Fruit fly (Drosophila melanogaster) whole organism, embryonic: ENCODE results near the gene Sgp.

Source experiments
- Adf1 ChIP-seq: fragments of 200-800 bp; sonication (Bioruptor generic); IDR thresholded peaks from 2 replicates; pipeline ENCODE4 v1.3.6; 2022; ENCODE audit warnings: missing biosample characterization, missing genetic modification characterization
- B-H1 ChIP-seq: fragments of 200-800 bp; sonication (Bioruptor generic); IDR thresholded peaks from 3 replicates; pipeline ENCODE4 v1.3.6; 2022; ENCODE audit warnings: missing biosample characterization, missing genetic modification characterization
- CG10209 ChIP-seq: fragments of 200-800 bp; sonication (Bioruptor generic); optimal IDR thresholded peaks from 3 replicates; lab custom pipeline; 2017; ENCODE audit warnings: missing biosample characterization, mild to moderate bottlenecking, missing genetic modification characterization, missing genetic modification reagents
- CG10267 ChIP-seq: fragments of 200-800 bp; sonication (Bioruptor generic); optimal IDR thresholded peaks from 2 replicates; lab custom pipeline; 2018; ENCODE audit warnings: missing biosample characterization, mild to moderate bottlenecking, missing genetic modification characterization, moderate library complexity
- CG10565 ChIP-seq: fragments of 200-800 bp; sonication (Bioruptor generic); optimal IDR thresholded peaks from 3 replicates; lab custom pipeline; 2016; ENCODE audit warnings: missing biosample characterization, mild to moderate bottlenecking, missing genetic modification characterization
- CG11560 ChIP-seq: fragments of 200-800 bp; sonication (Bioruptor generic); IDR thresholded peaks from 3 replicates; pipeline ENCODE4 v1.3.6; 2022; ENCODE audit warnings: missing biosample characterization, missing genetic modification characterization
- CG13624 ChIP-seq: fragments of 200-800 bp; sonication (Bioruptor generic); optimal IDR thresholded peaks from 2 replicates; lab custom pipeline; 2016; ENCODE audit warnings: missing biosample characterization, missing genetic modification characterization
- CG15601 ChIP-seq: fragments of 200-800 bp; sonication (Bioruptor generic); optimal IDR thresholded peaks from 3 replicates; lab custom pipeline; 2019; ENCODE audit warnings: missing biosample characterization, mild to moderate bottlenecking, missing genetic modification characterization, moderate library complexity
- CG16813 ChIP-seq: fragments of 200-800 bp; sonication (Bioruptor generic); IDR thresholded peaks from 3 replicates; pipeline ENCODE4 v1.3.6; 2022; ENCODE audit warnings: missing biosample characterization, missing genetic modification characterization; ENCODE audit not compliant: partially characterized antibody
- CG17186 ChIP-seq: fragments of 200-800 bp; sonication (Bioruptor generic); optimal IDR thresholded peaks from 3 replicates; lab custom pipeline; 2017; ENCODE audit warnings: missing biosample characterization, missing genetic modification reagents, missing genetic modification characterization
- CG17359 ChIP-seq: fragments of 200-800 bp; sonication (Bioruptor generic); optimal IDR thresholded peaks from 3 replicates; lab custom pipeline; 2018; ENCODE audit warnings: missing biosample characterization, mild to moderate bottlenecking, missing genetic modification characterization, moderate library complexity
- CG18476 ChIP-seq: fragments of 200-800 bp; sonication (Bioruptor generic); optimal IDR thresholded peaks from 2 replicates; lab custom pipeline; 2016; ENCODE audit warnings: missing biosample characterization, mild to moderate bottlenecking, missing genetic modification characterization
- CG18764 ChIP-seq: fragments of 200-800 bp; sonication (Bioruptor generic); optimal IDR thresholded peaks from 3 replicates; lab custom pipeline; 2016; ENCODE audit warnings: missing biosample characterization, missing genetic modification characterization
- CG30020 ChIP-seq: fragments of 200-800 bp; optimal IDR thresholded peaks from 2 replicates; lab custom pipeline; 2019; ENCODE audit warnings: missing biosample characterization, mild to moderate bottlenecking, missing genetic modification characterization, moderate library complexity
- CG32772 ChIP-seq: fragments of 200-800 bp; sonication (Bioruptor generic); IDR thresholded peaks from 2 replicates; pipeline ENCODE4 v1.3.6; 2022; ENCODE audit warnings: missing biosample characterization, missing genetic modification characterization
- CG42726 ChIP-seq: fragments of 200-800 bp; sonication (Bioruptor generic); IDR thresholded peaks from 2 replicates; pipeline ENCODE4 v1.3.6; 2022; ENCODE audit warnings: missing biosample characterization, missing genetic modification characterization; ENCODE audit not compliant: partially characterized antibody
- CG4820 ChIP-seq: fragments of 200-800 bp; sonication (Bioruptor generic); optimal IDR thresholded peaks from 3 replicates; lab custom pipeline; 2016; ENCODE audit warnings: missing biosample characterization, missing genetic modification characterization
- CG7987 ChIP-seq: fragments of 200-800 bp; sonication (Bioruptor generic); optimal IDR thresholded peaks from 2 replicates; lab custom pipeline; 2018; ENCODE audit warnings: missing biosample characterization, mild to moderate bottlenecking, missing genetic modification characterization, moderate library complexity
- CG8281 ChIP-seq: fragments of 200-800 bp; sonication (Bioruptor generic); optimal IDR thresholded peaks from 2 replicates; lab custom pipeline; 2018; ENCODE audit warnings: missing biosample characterization, mild to moderate bottlenecking, missing genetic modification characterization, moderate library complexity
- CG9727 ChIP-seq: fragments of 200-800 bp; sonication (Bioruptor generic); optimal IDR thresholded peaks from 3 replicates; lab custom pipeline; 2017; ENCODE audit warnings: missing biosample characterization, mild to moderate bottlenecking, missing genetic modification characterization
- CTCF ChIP-seq: fragments of 200-800 bp; sonication (Bioruptor generic); optimal IDR thresholded peaks from 2 replicates; lab custom pipeline; 2017; ENCODE audit warnings: missing biosample characterization, mild to moderate bottlenecking, missing genetic modification characterization, moderate library complexity
- Chrac-16 ChIP-seq: fragments of 200-800 bp; sonication (Bioruptor generic); optimal IDR thresholded peaks from 3 replicates; lab custom pipeline; 2016; ENCODE audit warnings: missing biosample characterization, missing genetic modification characterization
- D ChIP-seq, 2 experiments: fragments of 200-800 bp in 1 of 2; fragments of >200 bp in 1 of 2; sonication (Bioruptor generic) in 1 of 2; optimal IDR thresholded peaks; 2 replicates in 1 of 2; 3 replicates in 1 of 2; lab custom pipeline; 2017; ENCODE audit warnings: mild to moderate bottlenecking in 1 of 2, missing biosample characterization in 1 of 2, missing genetic modification characterization in 1 of 2, missing genetic modification reagents in 1 of 2
- Dbx ChIP-seq: fragments of 200-800 bp; sonication (Bioruptor generic); IDR thresholded peaks from 3 replicates; pipeline ENCODE4 v1.3.6; 2022; ENCODE audit warnings: missing biosample characterization, missing genetic modification characterization
- Dek ChIP-seq: fragments of 200-800 bp; sonication (Bioruptor generic); optimal IDR thresholded peaks from 3 replicates; lab custom pipeline; 2019; ENCODE audit warnings: missing biosample characterization, mild to moderate bottlenecking, missing genetic modification characterization, moderate library complexity
- E2f2 ChIP-seq: fragments of 200-800 bp; sonication (Bioruptor generic); IDR thresholded peaks from 2 replicates; pipeline ENCODE4 v1.3.6; 2022; ENCODE audit warnings: missing biosample characterization, missing genetic modification characterization
- Fer3 ChIP-seq: fragments of 200-800 bp; sonication (Bioruptor generic); optimal IDR thresholded peaks from 2 replicates; lab custom pipeline; 2018; ENCODE audit warnings: missing biosample characterization, mild to moderate bottlenecking, missing genetic modification characterization, moderate library complexity
- NK7.1 ChIP-seq: fragments of 200-800 bp; sonication (Bioruptor generic); optimal IDR thresholded peaks from 3 replicates; lab custom pipeline; 2016; ENCODE audit warnings: missing biosample characterization, missing genetic modification characterization
- Xrp1 ChIP-seq: fragments of 200-800 bp; sonication (Bioruptor generic); IDR thresholded peaks from 2 replicates; pipeline ENCODE4 v1.3.6; 2022; ENCODE audit warnings: missing biosample characterization, missing genetic modification characterization
- ac ChIP-seq: fragments of 200-800 bp; sonication (Bioruptor generic); optimal IDR thresholded peaks from 3 replicates; lab custom pipeline; 2017; ENCODE audit warnings: missing biosample characterization, mild to moderate bottlenecking, missing genetic modification characterization
- cato ChIP-seq: fragments of 200-800 bp; sonication (Bioruptor generic); optimal IDR thresholded peaks from 2 replicates; lab custom pipeline; 2016; ENCODE audit warnings: missing biosample characterization, missing genetic modification characterization, borderline replicate concordance
- croc ChIP-seq: fragments of 200-800 bp; sonication (Bioruptor generic); conservative IDR thresholded peaks from 3 replicates; pipeline ENCODE4 v1.3.6; 2022; ENCODE audit warnings: missing biosample characterization, missing genetic modification characterization
- cwo ChIP-seq: fragments of 200-800 bp; sonication (Bioruptor generic); optimal IDR thresholded peaks from 3 replicates; lab custom pipeline; 2017; ENCODE audit warnings: missing biosample characterization, missing genetic modification characterization, mild to moderate bottlenecking, moderate library complexity, missing genetic modification reagents
- fd3F ChIP-seq: fragments of 200-800 bp; sonication (Bioruptor generic); optimal IDR thresholded peaks from 2 replicates; lab custom pipeline; 2018; ENCODE audit warnings: missing biosample characterization, mild to moderate bottlenecking, missing genetic modification characterization, moderate library complexity
- ftz-f1 ChIP-seq: fragments of 200-800 bp; sonication (Bioruptor generic); optimal IDR thresholded peaks from 2 replicates; lab custom pipeline; 2016; ENCODE audit warnings: missing biosample characterization, missing genetic modification characterization
- grn ChIP-seq: fragments of 200-800 bp; sonication (Bioruptor generic); optimal IDR thresholded peaks from 3 replicates; lab custom pipeline; 2017; ENCODE audit warnings: missing biosample characterization, missing genetic modification characterization
- hbn ChIP-seq: fragments of 200-800 bp; sonication (Bioruptor generic); IDR thresholded peaks from 2 replicates; pipeline ENCODE4 v1.3.6; 2022; ENCODE audit warnings: missing biosample characterization, missing genetic modification characterization; ENCODE audit not compliant: partially characterized antibody
- insv ChIP-seq, 2 experiments: fragments of 200-800 bp; sonication (Bioruptor generic); optimal IDR thresholded peaks; 3 replicates each; lab custom pipeline; 2016 to 2018; ENCODE audit warnings: missing biosample characterization in 2 of 2, missing genetic modification characterization in 2 of 2
- lab ChIP-seq: fragments of 200-800 bp; sonication (Bioruptor generic); optimal IDR thresholded peaks from 3 replicates; lab custom pipeline; 2017; ENCODE audit warnings: missing biosample characterization, missing genetic modification characterization, mild to moderate bottlenecking, moderate library complexity, missing genetic modification reagents
- lmd ChIP-seq: fragments of 200-800 bp; sonication (Bioruptor generic); IDR thresholded peaks from 2 replicates; pipeline ENCODE4 v1.3.6; 2022; ENCODE audit warnings: missing biosample characterization, missing genetic modification characterization
- mam ChIP-seq: fragments of 200-800 bp; sonication (Bioruptor generic); optimal IDR thresholded peaks from 3 replicates; lab custom pipeline; 2016; ENCODE audit warnings: missing biosample characterization, missing genetic modification characterization
- mld ChIP-seq: fragments of 200-800 bp; sonication (Bioruptor generic); IDR thresholded peaks from 3 replicates; pipeline ENCODE4 v1.3.6; 2022; ENCODE audit warnings: missing biosample characterization, missing genetic modification characterization; ENCODE audit not compliant: partially characterized antibody
- peb ChIP-seq: fragments of 200-800 bp; sonication (Bioruptor generic); IDR thresholded peaks from 2 replicates; pipeline ENCODE4 v1.3.6; 2022; ENCODE audit warnings: missing biosample characterization, missing genetic modification characterization
- pnt ChIP-seq: fragments of 200-800 bp; sonication (Bioruptor generic); optimal IDR thresholded peaks from 3 replicates; lab custom pipeline; 2016; ENCODE audit warnings: missing biosample characterization, missing genetic modification characterization
- rib ChIP-seq: fragments of 200-800 bp; sonication (Bioruptor generic); IDR thresholded peaks from 2 replicates; pipeline ENCODE4 v1.3.6; 2022; ENCODE audit warnings: missing biosample characterization, missing genetic modification characterization
- row ChIP-seq: fragments of 200-800 bp; sonication (Bioruptor generic); IDR thresholded peaks from 3 replicates; pipeline ENCODE4 v1.3.6; 2022; ENCODE audit warnings: missing biosample characterization, missing genetic modification characterization
- unc-4 ChIP-seq: fragments of 200-800 bp; sonication (Bioruptor generic); IDR thresholded peaks from 2 replicates; pipeline ENCODE4 v1.3.6; 2022; ENCODE audit warnings: missing biosample characterization, missing genetic modification characterization; ENCODE audit not compliant: partially characterized antibody
- unpg ChIP-seq: fragments of 200-800 bp; sonication (Bioruptor generic); optimal IDR thresholded peaks from 3 replicates; lab custom pipeline; 2018; ENCODE audit warnings: missing biosample characterization, mild to moderate bottlenecking, missing genetic modification characterization, moderate library complexity
- vvl ChIP-seq: fragments of 200-800 bp; sonication (Bioruptor generic); IDR thresholded peaks from 2 replicates; pipeline ENCODE4 v1.3.6; 2022; ENCODE audit warnings: missing biosample characterization, missing genetic modification characterization
- zen ChIP-seq: fragments of 200-800 bp; sonication (Bioruptor generic); optimal IDR thresholded peaks from 3 replicates; lab custom pipeline; 2018; ENCODE audit warnings: missing biosample characterization, mild to moderate bottlenecking, missing genetic modification characterization, moderate library complexity

The Sgp gene

DNA sequence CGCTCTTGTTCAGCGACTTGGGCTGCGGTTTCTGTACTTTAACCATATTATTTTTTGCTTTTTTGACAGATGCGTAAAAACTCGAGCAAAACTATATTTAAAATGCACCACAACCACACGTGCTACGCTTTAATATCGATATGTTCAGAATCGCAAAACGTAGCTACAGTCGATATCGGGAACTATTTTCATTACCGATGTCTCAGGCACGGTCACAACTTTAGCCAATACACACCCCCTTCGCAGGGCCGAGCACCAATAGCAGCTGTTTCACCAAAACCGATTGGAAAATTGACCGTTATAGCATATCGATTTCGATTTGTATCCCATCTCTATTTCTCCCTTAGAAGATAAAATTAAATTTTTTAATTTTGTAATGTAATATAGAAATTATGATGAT lies 7.8 kb upstream of the Sgp start, which contains the start of gene CG13096 (continued):
- TF ChIP-seq mam (GFP tag; lab: Kevin White, UChicago): peak; percentile 41
- peak; percentile 30 for TF ChIP-seq CG9727 (GFP tag; lab: Kevin White, UChicago)
- peak; percentile 97 for TF ChIP-seq cwo (GFP tag; lab: Kevin White, UChicago)
- TF ChIP-seq CG11560 (tag; lab: Robert Waterston, UW): peak; percentile 58; the same call in 1 of the 3 replicates
- peak in 1 of 2 experiments; percentile 37 for TF ChIP-seq insv (GFP tag; optimal IDR thresholded peaks at IDR 0.05; lab: Kevin White, UChicago)
- no peak for TF ChIP-seq fd3F (GFP tag; lab: Kevin White, UChicago)
- no peak for TF ChIP-seq CG8281
- TF ChIP-seq CG10209: no peak
- peak; percentile 59; the same call in 2 of the 3 replicates for TF ChIP-seq row (GFP tag; lab: Robert Waterston, UW)
- peak; percentile 59 for TF ChIP-seq CG15601 (tag; lab: Kevin White, UChicago)
- peak; percentile 38 for TF ChIP-seq CG30020 (tag; lab: Kevin White, UChicago)
- no peak for TF ChIP-seq unpg
- TF ChIP-seq Dek (tag; lab: Kevin White, UChicago): peak; percentile 52
- no peak for TF ChIP-seq CG17359 (tag; lab: Kevin White, UChicago)
- peak; percentile 66 for TF ChIP-seq ftz-f1 (GFP tag; lab: Kevin White, UChicago)
- TF ChIP-seq CG7987 (GFP tag; lab: Kevin White, UChicago): peak; percentile 80
- no peak for TF ChIP-seq pnt (GFP tag; lab: Kevin White, UChicago)
- TF ChIP-seq hbn (GFP tag; lab: Robert Waterston, UW): peak; percentile 99
- TF ChIP-seq CTCF (GFP tag; lab: Kevin White, UChicago): peak; percentile 47
- no peak for TF ChIP-seq peb (GFP tag; lab: Robert Waterston, UW)
- TF ChIP-seq Xrp1 (GFP tag; lab: Robert Waterston, UW): 0 out of 2 replicates have a peak, but pooled peaks have one; percentile 14
- no peak for TF ChIP-seq Adf1
- TF ChIP-seq CG16813 (GFP tag; lab: Robert Waterston, UW): peak; percentile 98
- TF ChIP-seq Dbx: peak; percentile 52; the same call in 1 of the 3 replicates
- TF ChIP-seq CG10267 (tag; lab: Kevin White, UChicago): peak; percentile 74
- TF ChIP-seq CG17186 (GFP tag; lab: Kevin White, UChicago): peak; percentile 72
- no peak for TF ChIP-seq D (optimal IDR thresholded peaks at IDR 0.05; lab: Kevin White, UChicago)
- no peak for TF ChIP-seq D (GFP tag; optimal IDR thresholded peaks at IDR 0.05; lab: Kevin White, UChicago)
- no peak for TF ChIP-seq CG18476
- peak; percentile 98 for TF ChIP-seq CG42726 (GFP tag; lab: Robert Waterston, UW)
- no peak for TF ChIP-seq NK7.1 (GFP tag; lab: Kevin White, UChicago)
- peak; percentile 73 for TF ChIP-seq CG13624 (GFP tag; lab: Kevin White, UChicago)
- no peak for TF ChIP-seq grn (GFP tag; lab: Kevin White, UChicago)
- no peak for TF ChIP-seq croc (GFP tag; lab: Robert Waterston, UW)
- TF ChIP-seq vvl (GFP tag; lab: Robert Waterston, UW): no peak; the same call in 1 of the 2 replicates
- TF ChIP-seq zen (tag; lab: Kevin White, UChicago): peak; percentile 65

DNA sequence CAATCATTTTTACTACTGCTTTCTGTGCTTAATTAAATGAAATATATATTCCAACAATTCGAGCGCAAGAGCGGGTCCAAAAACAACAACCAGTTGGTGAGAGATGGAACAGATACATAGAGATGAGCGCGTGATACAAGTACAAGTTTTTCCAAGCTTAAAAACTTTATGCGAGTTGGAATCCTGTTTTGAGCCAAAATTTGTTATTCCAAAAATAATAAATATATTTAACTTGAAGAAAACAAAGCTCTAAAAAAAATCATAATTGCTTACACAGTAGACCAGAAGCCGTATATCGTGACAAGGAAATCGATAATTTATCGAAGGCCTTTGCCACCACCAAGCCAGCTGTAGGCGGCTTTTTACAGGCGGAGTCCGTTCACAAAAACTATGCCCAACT lies 4.7 kb upstream of the Sgp start, which contains the start of the genes CG13097 and PIG-U:
CG13097 (minus strand) TSS at position 121 of the 400 bp plus-strand sequence.
PIG-U (plus strand) TSS at position 349 of the 400 bp plus-strand sequence.
- TF ChIP-seq CG18764 (GFP tag; lab: Kevin White, UChicago): peak; percentile 76
- peak; percentile 71 for TF ChIP-seq CG10565 (GFP tag; lab: Kevin White, UChicago)
- peak; percentile 81 for TF ChIP-seq Xrp1 (GFP tag; lab: Robert Waterston, UW)
- TF ChIP-seq CG32772 (GFP tag; lab: Robert Waterston, UW): peak; percentile 78
- peak; percentile 1 for TF ChIP-seq ac
- peak; percentile 68 for TF ChIP-seq rib (GFP tag; lab: Robert Waterston, UW)
- TF ChIP-seq CG18476: peak; percentile 86
- TF ChIP-seq lmd (GFP tag; lab: Robert Waterston, UW): peak; percentile 72
- peak; percentile 18; the same call in 1 of the 2 replicates for TF ChIP-seq peb (GFP tag; lab: Robert Waterston, UW)
- TF ChIP-seq B-H1 (GFP tag; lab: Robert Waterston, UW): peak; percentile 40; the same call in 2 of the 3 replicates
- peak; percentile 69 for TF ChIP-seq cato (GFP tag; lab: Kevin White, UChicago)
- TF ChIP-seq CG4820 (GFP tag; lab: Kevin White, UChicago): peak; percentile 72
- TF ChIP-seq Chrac-16 (GFP tag; lab: Kevin White, UChicago): peak; percentile 89
- TF ChIP-seq Fer3: peak; percentile 77
- TF ChIP-seq lab (GFP tag; lab: Kevin White, UChicago): no peak
- peak; percentile 77 for TF ChIP-seq E2f2 (GFP tag; lab: Robert Waterston, UW)
- peak; percentile 74; the same call in 1 of the 3 replicates for TF ChIP-seq mld
- peak; percentile 96 for TF ChIP-seq unc-4 (GFP tag; lab: Robert Waterston, UW)
